Fruit fly (Drosophila melanogaster): ENCODE measurements around the gene CG33286.

DNA sequence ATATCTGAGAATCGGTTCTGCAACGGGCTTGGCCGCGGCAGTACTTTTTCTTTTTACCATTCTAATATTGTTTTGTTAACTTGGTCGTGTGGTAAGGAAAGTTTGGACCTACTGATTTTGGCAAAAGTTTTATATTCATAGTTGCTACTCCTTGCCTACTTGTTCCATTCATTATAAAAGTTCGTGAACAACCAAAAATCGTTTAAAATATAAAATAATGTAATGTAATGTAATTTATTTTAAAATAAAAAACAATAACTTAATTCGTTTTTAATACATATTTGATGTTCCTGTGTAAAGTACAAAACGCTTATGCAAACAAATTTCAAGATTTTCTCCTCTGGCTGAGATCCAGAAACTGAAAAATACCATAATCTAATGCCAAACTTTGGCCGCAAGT, at the start of gene CG33286:
- TF ChIP-seq Mnt (GFP tag; optimal IDR thresholded peaks at IDR 0.05) (no peak), pad (GFP tag; optimal IDR thresholded peaks at IDR 0.05) (no peak), CG33017 (tag; optimal IDR thresholded peaks at IDR 0.05) (no peak)

Data from whole organism, adult.